Worm (Caenorhabditis elegans) whole organism, late embryonic: ENCODE results near the gene ostb-1.

Experiments
- F13H6.1 ChIP-seq: sonication (generic microtip); optimal IDR thresholded peaks from 2 replicates; lab custom pipeline; 2016; ENCODE audit warnings: missing genetic modification characterization, missing compliant biosample characterization
- ceh-19 ChIP-seq: fragments of 200-800 bp; sonication (Bioruptor generic); optimal IDR thresholded peaks from 2 replicates; lab custom pipeline; 2018; ENCODE audit warnings: mild to moderate bottlenecking, missing genetic modification characterization, missing compliant biosample characterization
- ceh-48 ChIP-seq: sonication (generic microtip); optimal IDR thresholded peaks from 2 replicates; lab custom pipeline; 2016; ENCODE audit warnings: missing genetic modification characterization, inconsistent platforms, missing compliant biosample characterization
- dmd-4 ChIP-seq: sonication (generic microtip); optimal IDR thresholded peaks from 2 replicates; lab custom pipeline; 2016; ENCODE audit warnings: borderline replicate concordance, missing genetic modification characterization, missing compliant biosample characterization
- hlh-15 ChIP-seq: sonication (generic microtip); optimal IDR thresholded peaks from 2 replicates; lab custom pipeline; 2016; ENCODE audit warnings: missing genetic modification characterization, missing compliant biosample characterization
- hlh-30 ChIP-seq: sonication (generic microtip); optimal IDR thresholded peaks from 2 replicates; lab custom pipeline; 2017; ENCODE audit warnings: antibody characterized with exemption, missing genetic modification characterization, missing compliant biosample characterization; ENCODE audit not compliant: insufficient read depth
- pqm-1 ChIP-seq: sonication (generic microtip); optimal IDR thresholded peaks from 2 replicates; lab custom pipeline; 2016; ENCODE audit warnings: missing genetic modification characterization, missing compliant biosample characterization
- sox-2 ChIP-seq: fragments of 200-800 bp; sonication (Bioruptor generic); IDR thresholded peaks from 2 replicates; pipeline ENCODE4 v1.3.6; 2022; ENCODE audit warnings: missing genetic modification reagents, missing genetic modification characterization, missing compliant biosample characterization
- unc-55 ChIP-seq: sonication (generic microtip); optimal IDR thresholded peaks from 2 replicates; lab custom pipeline; 2017; ENCODE audit warnings: missing biosample characterization, missing genetic modification reagents, missing genetic modification characterization
- zip-5 ChIP-seq: sonication (generic microtip); optimal IDR thresholded peaks from 2 replicates; lab custom pipeline; 2016; ENCODE audit warnings: missing genetic modification characterization, missing compliant biosample characterization

DNA sequence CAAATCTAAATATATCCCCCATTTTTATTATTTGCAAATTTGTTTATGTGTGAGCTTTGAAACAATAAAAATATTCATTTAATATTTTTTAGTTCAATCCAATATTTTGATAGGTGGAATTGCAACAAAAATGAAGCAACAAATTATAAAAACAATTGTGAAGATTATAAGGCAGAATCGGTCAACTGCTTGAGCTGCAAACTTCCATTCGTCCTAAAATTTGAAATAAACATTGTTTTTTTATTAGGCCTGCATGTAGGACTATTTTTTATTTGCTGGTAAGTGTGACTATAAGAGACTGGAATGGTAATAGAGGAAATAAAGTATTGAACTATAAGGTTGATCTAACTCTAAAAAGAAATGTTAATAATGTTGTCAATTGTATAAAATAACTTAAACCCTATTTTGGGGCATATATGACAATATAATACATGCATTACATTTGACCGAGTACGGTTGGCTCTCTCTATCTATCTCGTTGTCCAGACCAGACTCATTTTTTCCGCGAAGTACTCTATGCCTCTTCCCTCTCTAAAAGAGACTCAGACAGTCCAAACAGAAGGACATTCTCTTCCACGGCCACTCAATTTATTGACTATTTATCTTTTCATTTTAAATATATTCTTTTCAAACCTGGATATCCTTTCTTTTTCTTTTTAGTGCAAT, 18.6 kb upstream of the ostb-1 start, which contains the start of gene T09A5.4:
- TF ChIP-seq ceh-19 (GFP tag; lab: Kevin White, UChicago): no peak
- TF ChIP-seq pqm-1 (tag; lab: Kevin White, UChicago): no peak
- no peak for TF ChIP-seq sox-2 (GFP tag; lab: Robert Waterston, UW)
- TF ChIP-seq zip-5 (tag; lab: Kevin White, UChicago): no peak
- TF ChIP-seq unc-55 (GFP tag; lab: Kevin White, UChicago): no peak
- no peak for TF ChIP-seq F13H6.1 (tag; lab: Kevin White, UChicago)
- TF ChIP-seq dmd-4 (tag; lab: Kevin White, UChicago): no peak
- no peak for TF ChIP-seq hlh-15
- no peak for TF ChIP-seq hlh-30 (tag; lab: Kevin White, UChicago)
- no peak for TF ChIP-seq ceh-48 (tag; lab: Kevin White, UChicago)
